Worm (Caenorhabditis elegans): Measurements from ENCODE around the gene aagr-4.

aagr-4 gene

DNA sequence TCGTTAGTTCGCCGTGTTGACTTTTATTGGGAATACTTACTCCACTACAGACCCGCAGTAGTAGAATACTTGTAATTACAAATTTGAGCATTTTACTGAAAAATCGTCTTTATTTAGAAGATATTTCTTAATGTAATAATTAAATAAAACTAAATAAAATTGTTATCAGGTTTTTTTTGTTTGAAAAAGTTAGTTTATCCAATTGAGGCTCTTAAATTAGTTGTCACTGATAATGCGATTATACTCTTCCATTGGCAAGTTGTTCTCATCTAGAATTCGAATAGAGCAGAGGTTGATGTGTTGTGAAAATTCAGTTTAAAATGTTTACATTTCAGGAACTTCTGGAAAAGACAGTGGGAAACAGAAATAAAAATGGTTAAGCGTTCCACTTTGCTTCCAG is 34.9 kb upstream of the aagr-4 start, which contains the start of gene ZK1193.2:
Gene ZK1193.2 (minus strand): TSS at position 101 of the 400 bp plus-strand sequence.
- TF ChIP-seq lin-39 (tag; optimal IDR thresholded peaks at IDR 0.05) (no peak), Y55F3AM.14 (GFP tag; optimal IDR thresholded peaks at IDR 0.05) (no peak), nhr-129 (tag; optimal IDR thresholded peaks at IDR 0.05) (no peak), elt-1 (tag; optimal IDR thresholded peaks at IDR 0.05) (no peak), nhr-12 (tag; optimal IDR thresholded peaks at IDR 0.05) (no peak), peb-1 (tag; optimal IDR thresholded peaks at IDR 0.05) (no peak), ZK546.5 (tag; optimal IDR thresholded peaks at IDR 0.05) (no peak), ztf-1 (GFP tag; conservative IDR thresholded peaks at IDR 0.05) (no peak), dmd-4 (tag; optimal IDR thresholded peaks at IDR 0.05) (no peak), unc-55 (GFP tag; optimal IDR thresholded peaks at IDR 0.05) (no peak), blmp-1 (tag; optimal IDR thresholded peaks at IDR 0.05; ENCODE audit: insufficient read depth) (no peak), F13H6.1 (tag; optimal IDR thresholded peaks at IDR 0.05) (no peak), sma-9 (GFP tag; optimal IDR thresholded peaks at IDR 0.05) (no peak), sma-9 (tag; optimal IDR thresholded peaks at IDR 0.05) (no peak)

DNA sequence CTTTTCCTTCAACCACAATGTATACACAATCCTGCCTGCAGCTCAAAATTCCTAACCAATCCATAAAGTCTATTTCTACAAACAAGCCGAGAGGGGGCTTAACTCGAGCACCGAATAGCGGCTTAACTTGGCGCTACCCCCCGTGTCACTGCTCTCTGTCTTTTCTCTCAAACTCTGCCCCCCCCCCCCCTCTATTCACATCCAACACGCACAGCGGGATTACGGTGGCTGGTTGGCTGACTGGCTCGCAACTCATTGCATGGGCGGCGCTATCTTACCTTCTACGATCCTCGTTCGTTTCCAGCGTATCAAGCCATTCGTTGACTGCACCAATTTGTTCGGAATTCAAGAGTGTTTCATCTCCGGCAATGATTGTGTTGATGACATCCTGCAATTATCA is 28.9 kb upstream of the aagr-4 start:
- TF ChIP-seq Y55F3AM.14 (GFP tag; optimal IDR thresholded peaks at IDR 0.05): no peak
- no peak for TF ChIP-seq ztf-11 (tag; optimal IDR thresholded peaks at IDR 0.05)
- TF ChIP-seq nhr-237 (tag; optimal IDR thresholded peaks at IDR 0.05): no peak
- TF ChIP-seq crh-2 (tag; optimal IDR thresholded peaks at IDR 0.05): no peak
- TF ChIP-seq nhr-10 (tag; optimal IDR thresholded peaks at IDR 0.05): no peak
- no peak for TF ChIP-seq ceh-16 (tag; optimal IDR thresholded peaks at IDR 0.05)
- no peak for TF ChIP-seq lin-39 (tag; optimal IDR thresholded peaks at IDR 0.05)
- TF ChIP-seq ztf-1 (GFP tag; conservative IDR thresholded peaks at IDR 0.05): no peak
- TF ChIP-seq fos-1 (tag; optimal IDR thresholded peaks at IDR 0.05): no peak
- TF ChIP-seq ztf-4 (tag; optimal IDR thresholded peaks at IDR 0.05): no peak
- TF ChIP-seq R02D3.7 (tag; optimal IDR thresholded peaks at IDR 0.05): no peak
- TF ChIP-seq unc-55 (GFP tag; optimal IDR thresholded peaks at IDR 0.05): no peak

DNA sequence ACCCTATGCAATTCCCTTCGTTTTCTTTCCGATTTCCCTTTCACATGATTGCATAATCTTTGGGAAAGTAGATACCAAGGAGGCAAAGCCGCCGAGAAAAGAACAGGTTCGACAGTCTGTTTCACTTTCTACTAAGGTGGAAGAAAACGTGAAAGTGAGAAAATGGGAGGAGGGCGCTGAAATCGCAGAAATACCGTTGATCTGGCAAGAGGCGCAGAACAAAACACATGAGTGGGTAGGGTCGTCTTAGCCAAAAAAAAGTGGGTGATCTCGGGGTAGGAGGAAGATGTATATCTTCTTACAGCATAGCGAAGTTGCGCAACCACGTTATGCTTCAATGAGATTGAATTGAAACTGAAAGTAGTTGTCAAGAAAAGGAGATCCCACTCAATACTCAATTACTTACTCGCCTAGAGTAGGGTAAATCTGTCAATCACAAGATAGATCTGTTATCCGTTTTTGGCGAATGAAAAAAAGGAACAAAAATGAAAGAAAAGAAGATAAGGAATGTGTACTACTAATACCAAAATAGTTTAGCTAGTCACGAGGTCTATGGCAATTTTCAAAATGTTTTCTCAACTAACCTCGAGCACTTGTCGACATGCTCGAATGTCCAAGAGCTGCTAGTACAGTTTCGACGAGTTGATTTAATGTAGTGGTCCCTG is 27.3 kb upstream of the aagr-4 start:
- TF ChIP-seq sem-4 (tag; optimal IDR thresholded peaks at IDR 0.05) (peak; percentile 23), blmp-1 (tag; optimal IDR thresholded peaks at IDR 0.05; ENCODE audit: insufficient read depth) (peak; percentile 98), ztf-11 (tag; optimal IDR thresholded peaks at IDR 0.05) (no peak), unc-55 (GFP tag; optimal IDR thresholded peaks at IDR 0.05) (no peak), sma-9 (GFP tag; optimal IDR thresholded peaks at IDR 0.05) (peak; percentile 35), sma-9 (tag; optimal IDR thresholded peaks at IDR 0.05) (no peak), nhr-21 (tag; optimal IDR thresholded peaks at IDR 0.05) (peak; percentile 7), nhr-129 (tag; optimal IDR thresholded peaks at IDR 0.05) (peak; percentile 15), nhr-25 (tag; optimal IDR thresholded peaks at IDR 0.05) (peak; percentile 70)

DNA sequence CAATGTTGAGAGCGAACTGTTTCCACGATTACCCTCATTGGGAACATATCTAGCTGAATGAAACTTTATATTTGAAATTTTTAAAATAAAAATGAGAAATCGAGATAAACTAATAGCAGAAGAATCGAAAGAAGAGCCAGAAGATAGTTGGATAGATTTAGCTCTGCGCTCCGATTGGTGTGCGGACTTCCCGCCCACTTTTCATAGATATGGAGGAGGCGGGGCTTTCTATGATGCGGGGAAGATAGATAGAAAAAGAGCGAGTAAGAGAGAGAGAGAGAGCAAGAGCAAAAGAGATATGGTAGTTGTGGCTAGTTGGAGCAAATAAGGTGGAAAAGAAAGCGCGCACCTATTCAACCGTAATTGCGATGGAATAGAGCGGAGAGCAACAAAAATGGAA is 26.7 kb upstream of the aagr-4 start, which contains the start of gene dve-1:
Gene dve-1 (minus strand): TSS at position 66 of the 400 bp plus-strand sequence.
- TF ChIP-seq R02D3.7 (tag; optimal IDR thresholded peaks at IDR 0.05): no peak
- TF ChIP-seq snpc-4 (tag; optimal IDR thresholded peaks at IDR 0.05): no peak
- TF ChIP-seq nhr-25 (tag; optimal IDR thresholded peaks at IDR 0.05): no peak
- no peak for TF ChIP-seq nhr-10 (tag; optimal IDR thresholded peaks at IDR 0.05)
- no peak for TF ChIP-seq ztf-11 (tag; optimal IDR thresholded peaks at IDR 0.05)
- TF ChIP-seq unc-55 (GFP tag; optimal IDR thresholded peaks at IDR 0.05): no peak
- no peak for TF ChIP-seq skn-1 (tag; optimal IDR thresholded peaks at IDR 0.05)
- no peak for TF ChIP-seq nhr-11 (tag; optimal IDR thresholded peaks at IDR 0.05)
- no peak for TF ChIP-seq ceh-16 (tag; optimal IDR thresholded peaks at IDR 0.05)
- TF ChIP-seq peb-1 (tag; optimal IDR thresholded peaks at IDR 0.05): no peak
- TF ChIP-seq nhr-12 (tag; optimal IDR thresholded peaks at IDR 0.05): no peak
- TF ChIP-seq ama-1 (optimal IDR thresholded peaks at IDR 0.05): no peak
- no peak for TF ChIP-seq mab-5 (tag; optimal IDR thresholded peaks at IDR 0.05)
- TF ChIP-seq unc-62 (GFP tag; optimal IDR thresholded peaks at IDR 0.05): no peak
- no peak for TF ChIP-seq nhr-77 (tag; optimal IDR thresholded peaks at IDR 0.05)
- TF ChIP-seq blmp-1 (tag; optimal IDR thresholded peaks at IDR 0.05; ENCODE audit: insufficient read depth): no peak
- no peak for TF ChIP-seq lin-11 (tag; optimal IDR thresholded peaks at IDR 0.05)

DNA sequence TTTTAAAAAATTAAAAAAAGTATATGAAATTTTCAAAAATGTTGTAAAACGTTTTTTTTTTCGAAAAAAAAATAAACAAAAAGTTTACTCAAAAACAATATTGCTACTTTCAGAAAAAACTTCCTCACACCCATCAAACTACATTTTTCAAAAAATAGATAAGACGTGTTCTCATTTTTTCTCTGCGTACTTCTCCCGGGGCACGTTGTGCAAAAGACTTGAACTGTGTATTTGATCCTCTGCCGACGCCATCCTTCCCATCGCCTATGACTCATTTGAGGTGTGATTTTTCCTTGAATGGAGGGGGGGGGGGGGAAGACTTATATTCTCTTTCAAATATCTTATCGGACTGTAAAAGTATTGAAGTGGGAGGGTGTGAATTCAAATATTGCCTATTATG is 22.1 kb upstream of the aagr-4 start:
- TF ChIP-seq fos-1 (tag; optimal IDR thresholded peaks at IDR 0.05) (peak; percentile 39), unc-39 (tag; optimal IDR thresholded peaks at IDR 0.05) (no peak)
